Worm (Caenorhabditis elegans) whole organism, dauer: Measurements from ENCODE around the gene ZK546.4.

ENCODE experiments used
- unc-62 ChIP-seq: sonication (generic microtip); optimal IDR thresholded peaks from 2 replicates; lab custom pipeline; 2017; ENCODE audit warnings: missing biosample characterization, missing genetic modification reagents, missing genetic modification characterization

The ZK546.4 gene

DNA sequence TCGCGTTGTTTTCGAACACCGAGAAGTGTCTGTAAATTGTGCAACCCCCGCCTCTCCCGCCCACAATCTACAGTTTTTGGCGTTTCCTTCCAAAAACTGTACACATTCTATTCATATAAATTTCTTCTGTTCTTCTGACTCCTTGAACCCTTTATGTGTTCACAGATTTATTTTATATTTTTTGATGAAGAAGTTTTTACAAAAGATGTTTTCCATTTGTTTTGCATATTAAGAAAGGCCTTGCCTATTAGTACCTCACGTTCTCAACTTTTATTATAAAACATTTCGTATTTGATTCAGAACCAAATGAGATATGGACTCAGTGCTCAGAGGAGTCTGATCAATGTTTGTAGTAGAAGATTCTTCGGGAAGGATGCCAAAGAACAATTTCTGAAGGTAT, 15.4 kb downstream of the ZK546.4 start, which contains the start of gene ndx-3:
TSS of gene ndx-3 (plus strand) at position 301 of the 400 bp plus-strand sequence.
- no peak for TF ChIP-seq unc-62 (GFP tag; lab: Kevin White, UChicago)

DNA sequence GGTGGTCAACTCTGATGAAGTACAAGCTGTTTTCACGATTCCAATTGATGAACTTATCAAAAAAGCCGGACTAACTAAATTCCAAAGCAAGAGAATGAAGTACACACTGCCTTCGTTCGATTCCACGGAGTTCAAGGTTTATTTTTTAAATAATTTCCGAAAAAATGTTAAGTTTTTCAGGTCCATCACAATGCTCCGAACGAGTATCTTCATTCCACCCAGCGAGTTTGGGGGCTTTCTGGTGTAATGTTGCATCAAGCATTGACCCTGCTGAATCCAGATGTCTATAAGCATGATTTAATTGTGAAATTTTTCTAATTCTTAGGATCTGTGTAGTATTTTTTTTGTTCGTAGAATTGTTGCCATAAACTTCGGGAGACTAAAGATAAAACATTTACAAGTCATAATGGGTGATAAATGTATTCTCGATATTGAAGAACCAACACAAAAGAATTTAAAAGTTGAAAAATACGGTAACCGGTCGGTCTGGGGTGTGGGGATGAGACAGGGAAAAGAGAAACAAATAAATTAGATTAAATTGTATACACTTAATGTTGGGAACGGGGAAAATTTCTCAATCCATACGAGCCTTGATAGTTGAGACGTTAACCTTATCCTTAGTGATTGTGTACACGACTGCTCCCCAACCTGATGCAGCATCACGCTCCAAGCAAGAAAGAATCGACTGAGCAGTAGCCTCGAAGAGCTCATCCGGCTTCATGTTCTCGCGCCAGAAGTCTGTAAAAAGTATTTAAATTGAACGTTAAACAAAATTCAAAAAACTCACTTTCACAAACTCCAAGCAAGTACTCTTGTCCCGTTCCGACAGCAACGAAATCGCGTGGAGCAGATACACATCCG, 16.5 kb downstream of the ZK546.4 start:
- TF ChIP-seq unc-62 (GFP tag; lab: Kevin White, UChicago), result no peak

DNA sequence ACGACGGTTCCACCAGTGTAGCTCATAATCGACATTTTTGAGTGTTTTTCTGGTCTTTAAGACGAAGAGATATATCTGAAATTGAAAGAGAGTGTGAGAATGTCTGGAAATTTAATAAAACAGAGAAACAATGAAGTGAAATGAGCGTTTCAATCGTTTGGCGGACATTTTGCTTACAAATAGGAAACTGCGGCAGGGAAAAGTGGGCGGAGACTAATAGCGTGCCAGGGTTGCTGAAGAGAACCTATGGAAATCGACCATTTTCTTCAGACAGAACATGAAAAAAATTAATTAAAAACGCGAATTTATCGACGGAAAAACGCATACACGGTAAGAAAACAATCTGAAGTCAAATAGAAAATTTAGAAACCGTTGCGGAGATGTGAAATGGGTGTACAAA, 17.5 kb downstream of the ZK546.4 start, which contains the start of gene pbs-3:
TSS of gene pbs-3 (minus strand) at position 75 of the 400 bp plus-strand sequence.
- no peak for TF ChIP-seq unc-62 (GFP tag; lab: Kevin White, UChicago)

DNA sequence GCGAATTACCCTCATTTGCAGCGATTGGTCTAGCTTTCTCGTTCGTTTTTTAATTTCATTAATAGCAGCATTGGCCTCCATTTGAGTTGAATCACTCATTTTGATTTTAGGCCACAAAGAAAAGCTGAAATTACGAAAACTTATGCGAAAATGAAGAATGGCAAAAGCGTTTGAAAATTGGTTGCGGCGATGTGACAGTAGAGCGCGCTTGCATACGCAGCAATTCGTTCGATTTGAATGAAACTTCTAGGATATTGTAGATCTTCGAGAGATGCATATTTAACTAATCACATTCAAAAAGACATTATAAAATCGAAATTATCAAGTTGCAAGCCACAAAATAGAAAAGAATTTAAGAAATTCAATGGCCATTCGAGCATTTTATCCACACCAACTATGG, 21.9 kb downstream of the ZK546.4 start, which contains the start of gene ulp-2:
TSS of gene ulp-2 (minus strand) at position 158 of the 400 bp plus-strand sequence.
- no peak for TF ChIP-seq unc-62 (GFP tag; lab: Kevin White, UChicago)

DNA sequence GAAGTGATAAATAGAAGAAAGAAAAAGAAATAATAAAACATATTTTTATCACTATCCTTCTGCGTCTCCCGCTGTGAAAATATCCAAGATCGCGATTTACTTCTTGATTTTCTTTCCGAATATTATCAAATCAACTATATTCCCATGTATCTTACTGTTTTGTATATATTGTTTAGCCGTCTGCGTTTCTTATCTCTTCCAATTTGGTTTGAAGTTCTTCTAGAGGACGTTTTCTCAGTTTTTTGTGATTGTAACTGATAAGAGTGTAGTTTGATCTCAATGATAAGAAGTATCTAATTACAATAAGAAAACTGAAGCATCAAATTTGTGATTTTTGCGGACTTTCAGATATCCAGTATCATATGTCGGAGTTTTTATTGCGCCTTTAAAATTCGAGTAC, 22.8 kb downstream of the ZK546.4 start:
- no peak for TF ChIP-seq unc-62 (GFP tag; lab: Kevin White, UChicago)

DNA sequence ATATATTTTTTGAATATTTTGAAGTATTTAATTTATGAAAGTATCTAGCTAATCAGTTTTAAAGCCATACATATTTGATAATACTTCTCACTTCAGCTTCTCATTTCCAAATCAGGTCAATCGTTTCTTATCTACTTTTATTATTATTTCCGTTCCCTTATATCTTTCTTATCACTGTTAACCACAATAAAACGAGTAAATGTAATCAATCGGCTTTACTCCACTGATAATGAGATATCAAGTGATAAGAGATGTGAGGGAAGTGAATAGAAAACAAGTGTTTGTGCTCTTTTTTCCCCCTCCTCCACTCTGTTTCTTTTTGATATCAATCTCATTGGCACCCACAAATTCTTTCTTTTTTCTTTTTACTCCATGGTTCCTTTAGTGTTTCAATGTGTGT, 28.7 kb downstream of the ZK546.4 start:
- no peak for TF ChIP-seq unc-62 (GFP tag; lab: Kevin White, UChicago)

DNA sequence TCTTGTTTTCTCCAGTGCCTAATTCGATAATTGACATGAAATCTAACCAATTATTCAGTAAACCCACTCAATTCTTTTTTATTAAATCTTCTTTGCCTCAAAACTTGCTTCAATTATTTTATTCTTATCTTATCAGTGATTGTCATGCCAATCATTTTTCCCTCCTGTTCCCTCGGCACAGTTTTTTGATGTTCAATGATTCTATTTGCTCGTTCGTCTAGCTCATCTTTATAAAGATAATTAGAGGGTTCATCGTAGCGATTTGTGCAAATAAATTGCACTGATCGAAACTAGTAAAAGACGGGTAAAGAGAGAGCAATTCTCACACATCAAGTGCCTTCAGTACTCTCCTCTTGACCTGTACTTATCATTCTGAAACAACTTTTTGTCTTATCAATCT, 29.8 kb downstream of the ZK546.4 start:
- TF ChIP-seq unc-62 (GFP tag; lab: Kevin White, UChicago), result no peak

DNA sequence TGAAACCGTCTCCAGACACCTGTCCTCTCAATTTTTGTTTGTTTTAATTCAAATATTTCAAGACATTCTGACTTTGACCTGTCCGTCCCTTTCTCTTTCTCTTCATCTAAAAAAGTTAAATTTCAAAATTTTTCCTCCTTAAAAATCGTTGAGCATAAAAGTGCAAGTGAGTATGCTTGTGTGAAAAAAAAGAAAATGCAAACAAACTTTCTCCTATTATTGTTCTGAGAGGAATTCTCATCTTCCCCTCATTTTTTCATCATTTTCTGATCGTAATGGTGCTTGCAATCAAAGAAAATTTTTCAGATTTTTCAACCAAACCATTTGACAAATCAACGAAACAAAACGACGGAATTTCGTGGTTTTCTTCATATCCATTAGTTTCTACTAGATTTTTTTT, 31.0 kb downstream of the ZK546.4 start, which contains the start of gene shc-2:
TSS of gene shc-2 (plus strand) at position 301 of the 400 bp plus-strand sequence.
- no peak for TF ChIP-seq unc-62 (GFP tag; lab: Kevin White, UChicago)

DNA sequence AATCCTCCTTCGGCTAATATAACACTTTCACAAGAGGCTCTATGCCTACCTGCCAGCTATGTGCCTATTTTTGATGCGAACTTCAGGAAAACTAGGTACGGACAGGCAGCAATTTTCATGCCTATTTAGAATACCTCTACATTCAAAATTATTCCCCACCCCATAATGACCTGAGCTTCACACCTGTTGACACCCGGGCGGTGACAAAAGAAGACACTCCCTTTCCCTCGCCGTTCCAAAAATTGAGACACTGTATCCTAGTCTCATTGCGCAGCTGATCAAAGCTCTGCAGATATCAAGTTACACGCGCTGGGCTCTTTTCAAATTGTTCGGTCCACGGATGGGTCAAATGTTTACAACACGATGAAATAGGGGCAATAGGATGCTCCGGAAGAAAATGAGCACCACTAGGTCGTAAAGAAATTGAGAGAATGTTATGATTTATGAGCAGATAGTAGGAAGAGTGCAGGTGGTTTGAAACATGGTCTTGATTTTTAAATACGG, 36.7 kb downstream of the ZK546.4 start:
- TF ChIP-seq unc-62 (GFP tag; lab: Kevin White, UChicago), result no peak

DNA sequence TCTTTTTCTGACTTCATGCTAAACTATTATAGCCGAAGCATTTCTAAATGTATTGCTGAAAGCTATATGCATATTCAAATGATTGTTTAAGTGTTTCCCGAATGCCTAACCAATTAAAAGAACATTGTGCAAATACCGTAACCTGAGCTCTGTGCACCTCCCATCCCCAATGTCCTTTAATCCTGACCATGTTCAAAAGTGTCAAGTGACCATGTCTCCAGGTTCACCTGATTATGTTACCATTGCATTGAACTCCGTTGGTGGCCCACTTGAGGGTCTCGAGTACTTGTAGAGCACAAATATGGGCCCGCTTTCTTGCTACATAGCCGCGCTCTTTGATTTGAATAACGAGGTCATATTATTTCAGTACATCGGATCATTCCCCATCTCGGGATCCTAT, 37.5 kb downstream of the ZK546.4 start:
- no peak for TF ChIP-seq unc-62 (GFP tag; lab: Kevin White, UChicago)

DNA sequence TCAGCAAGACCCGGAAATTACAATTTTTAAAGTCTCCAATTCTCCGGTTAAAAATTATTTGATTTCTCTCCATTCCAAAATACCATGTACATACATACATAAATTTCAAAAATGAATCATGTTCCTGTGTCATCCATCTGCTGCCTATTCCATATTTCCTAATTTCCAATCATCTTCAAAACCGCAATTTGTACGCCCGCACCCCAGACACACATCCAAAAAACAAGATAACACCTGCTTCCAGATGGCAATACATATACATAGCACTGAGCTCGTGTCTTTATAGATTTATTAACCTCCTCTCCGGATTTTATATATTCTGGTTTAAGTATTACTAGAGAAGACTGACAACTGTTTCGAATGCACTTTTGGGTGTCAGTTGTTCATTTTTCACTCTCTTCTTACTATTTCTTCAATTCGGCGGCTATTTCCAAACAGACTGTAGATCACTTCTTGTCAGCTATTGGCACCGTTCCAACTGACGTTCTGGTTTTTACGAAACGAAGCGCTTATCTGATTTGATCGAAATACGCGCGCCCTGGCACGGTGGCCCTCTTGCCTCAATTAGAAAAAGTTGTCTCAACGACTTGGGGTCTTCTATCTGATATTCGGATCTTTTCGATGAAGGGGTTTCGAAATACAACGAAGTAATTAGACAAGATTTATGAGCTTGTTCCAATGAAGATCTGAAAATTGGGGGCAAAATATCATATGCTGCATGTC, 44.0 kb downstream of the ZK546.4 start:
- TF ChIP-seq unc-62 (GFP tag; lab: Kevin White, UChicago), result no peak

DNA sequence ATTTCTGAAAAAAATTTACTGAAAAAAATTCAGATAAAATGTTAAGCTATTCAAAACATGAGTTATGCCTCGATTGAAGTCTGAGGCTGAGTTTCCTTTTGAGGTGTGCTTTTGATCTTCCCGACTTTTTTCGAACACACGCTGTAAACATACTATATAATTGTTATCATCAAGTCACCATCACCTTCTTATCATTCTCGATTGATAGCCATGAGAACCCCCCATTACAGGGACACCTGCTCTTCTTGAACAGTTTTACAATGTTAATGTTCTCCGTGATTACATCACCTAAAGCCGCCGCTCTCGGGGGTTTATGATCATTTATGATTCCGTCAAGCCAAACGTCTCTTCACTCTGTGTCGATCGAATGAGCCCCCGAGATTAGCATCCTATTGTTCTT, 46.3 kb downstream of the ZK546.4 start:
- no peak for TF ChIP-seq unc-62 (GFP tag; lab: Kevin White, UChicago)

DNA sequence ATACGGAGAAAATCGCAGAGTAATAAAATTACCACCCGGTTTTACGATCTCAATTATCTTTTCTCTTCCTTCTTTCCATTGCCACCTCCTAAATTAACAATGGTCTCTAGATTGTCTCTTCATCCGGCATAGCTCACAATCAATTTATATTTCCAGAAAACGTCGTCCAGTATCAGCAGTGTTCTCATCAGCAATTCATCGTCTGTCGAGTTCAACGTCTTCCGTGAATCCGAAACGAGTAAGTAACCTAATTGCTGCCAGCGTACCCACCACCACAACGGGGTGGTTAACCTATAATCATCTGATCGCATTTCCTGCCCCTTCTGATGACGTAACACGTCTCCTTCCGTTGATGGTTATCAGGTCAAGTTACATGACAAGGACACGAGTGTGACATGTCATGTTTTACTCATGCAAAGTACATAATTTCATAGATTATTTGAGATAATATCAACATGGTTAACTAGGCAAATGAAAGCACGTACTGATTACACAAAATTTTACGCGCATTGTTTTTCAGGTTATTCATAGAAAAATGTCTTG, 48.2 kb downstream of the ZK546.4 start:
- no peak for TF ChIP-seq unc-62 (GFP tag; lab: Kevin White, UChicago)

DNA sequence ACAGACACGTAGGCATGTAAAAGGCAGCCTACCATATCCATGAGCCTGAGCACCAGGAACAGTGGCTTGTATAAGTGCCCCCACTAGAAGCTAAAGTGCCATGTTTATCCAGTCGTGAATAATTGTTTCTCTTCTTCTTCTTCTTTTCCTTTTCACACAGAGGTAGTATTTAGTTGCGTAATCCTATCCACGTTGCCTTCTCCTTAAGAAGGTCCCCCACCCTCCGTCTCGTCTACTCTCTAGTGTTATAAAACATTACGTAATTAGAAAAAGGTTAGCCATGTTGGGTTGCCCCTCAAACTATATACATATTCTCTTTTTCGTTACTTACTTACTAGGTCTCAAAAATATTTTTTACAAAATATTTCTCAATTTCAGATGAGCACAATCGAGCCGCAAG, 48.8 kb downstream of the ZK546.4 start:
- TF ChIP-seq unc-62 (GFP tag; lab: Kevin White, UChicago), result no peak

DNA sequence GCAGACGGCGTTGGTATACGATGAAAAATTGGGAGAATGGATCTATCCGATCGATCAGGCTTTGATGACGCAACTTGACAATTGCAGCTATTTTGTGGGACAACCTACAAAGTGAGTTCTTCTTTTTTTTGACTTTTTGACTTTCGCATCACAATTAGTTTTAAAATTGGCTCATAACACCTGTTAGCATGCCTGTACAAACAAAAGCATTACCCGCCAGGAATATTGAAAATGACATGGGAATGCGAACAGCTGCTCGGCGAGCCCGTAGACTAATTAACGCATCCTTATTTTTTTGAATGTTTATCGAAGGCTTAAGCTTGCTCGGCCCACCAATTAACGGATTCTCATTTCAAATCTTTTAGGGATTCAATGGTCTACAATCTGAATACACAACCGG, 49.4 kb downstream of the ZK546.4 start:
- TF ChIP-seq unc-62 (GFP tag; lab: Kevin White, UChicago), result no peak
